Worm (Caenorhabditis elegans): ENCODE measurements around the gene ugt-62.

ugt-62 gene

DNA sequence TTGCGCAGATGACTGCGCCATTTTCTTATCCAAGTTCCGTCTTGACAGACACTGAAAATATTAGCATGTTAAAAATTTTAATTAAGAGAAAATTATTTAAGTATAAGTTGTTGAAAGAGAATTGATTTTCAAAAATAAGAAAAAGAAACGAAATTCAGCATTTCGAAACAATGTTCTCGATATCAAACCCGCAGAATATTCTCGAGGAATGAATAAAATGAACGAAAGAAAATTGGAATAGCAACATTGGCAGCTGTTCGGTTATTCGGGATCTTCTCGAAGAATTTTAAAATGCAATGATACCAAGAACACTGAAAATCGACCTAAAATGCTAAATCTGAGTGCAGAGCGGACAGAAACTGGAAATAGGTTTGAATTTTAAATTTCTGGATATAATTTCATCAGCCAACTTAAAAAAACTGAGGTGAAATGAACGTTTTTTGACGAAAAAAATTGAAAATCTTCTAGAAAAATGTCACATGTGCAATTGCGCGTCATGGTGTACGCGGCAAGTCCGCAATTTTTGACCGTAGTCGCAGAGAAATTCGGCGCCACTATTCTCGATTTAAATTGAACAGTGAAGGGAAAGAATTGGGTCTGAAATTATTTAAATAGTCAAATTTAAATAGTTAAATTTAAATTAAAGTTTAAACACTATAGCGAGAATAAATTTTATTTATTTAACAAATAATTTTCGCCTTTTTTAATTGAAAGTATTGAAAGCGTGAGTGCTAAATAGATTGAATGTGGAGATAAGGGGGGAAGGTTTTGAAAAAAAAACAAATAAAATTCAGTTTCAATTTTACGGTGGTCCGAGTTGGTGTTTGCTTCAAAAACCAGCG, 32.1 kb downstream of the ugt-62 start, which contains the start of the genes cct-5 and F25F2.1 (continued):
- TF ChIP-seq nhr-20 (tag; optimal IDR thresholded peaks at IDR 0.05) = peak; percentile 56
- no peak for TF ChIP-seq ama-1 (optimal IDR thresholded peaks at IDR 0.05)
- no peak for TF ChIP-seq egl-27 (tag; optimal IDR thresholded peaks at IDR 0.05)
- no peak for TF ChIP-seq nhr-12 (tag; optimal IDR thresholded peaks at IDR 0.05)
- no peak for TF ChIP-seq jun-1 (tag; optimal IDR thresholded peaks at IDR 0.05)
- TF ChIP-seq nhr-84 (tag; optimal IDR thresholded peaks at IDR 0.05) = no peak
- TF ChIP-seq nhr-47 (tag; optimal IDR thresholded peaks at IDR 0.05) = peak; percentile 61
- peak; percentile 65 for TF ChIP-seq skn-1 (tag; optimal IDR thresholded peaks at IDR 0.05)
- TF ChIP-seq ceh-88 (GFP tag; IDR thresholded peaks at IDR 0.05) = no peak
- TF ChIP-seq mab-9 (GFP tag; IDR thresholded peaks at IDR 0.05) = no peak
- no peak for TF ChIP-seq fkh-4 (tag; optimal IDR thresholded peaks at IDR 0.05; ENCODE audit: borderline replicate concordance)
- no peak for TF ChIP-seq ces-1 (GFP tag; optimal IDR thresholded peaks at IDR 0.05)
- TF ChIP-seq tbx-2 (tag; optimal IDR thresholded peaks at IDR 0.05) = peak; percentile 39
- peak; percentile 82 for TF ChIP-seq nhr-85 (tag)
- TF ChIP-seq grh-1 (GFP tag; IDR thresholded peaks at IDR 0.05) = no peak
- no peak for TF ChIP-seq C34B4.2 (tag; optimal IDR thresholded peaks at IDR 0.05)
- TF ChIP-seq C04F5.9 (tag; optimal IDR thresholded peaks at IDR 0.05) = peak; percentile 1
- TF ChIP-seq zag-1 (tag; optimal IDR thresholded peaks at IDR 0.05) = no peak
- TF ChIP-seq lin-14 (GFP tag; optimal IDR thresholded peaks at IDR 0.05) = peak; percentile 64
- TF ChIP-seq ceh-63 (GFP tag; optimal IDR thresholded peaks at IDR 0.05) = no peak
- TF ChIP-seq dpl-1 (GFP tag; optimal IDR thresholded peaks at IDR 0.05) = peak; percentile 82 to 89 (median 84)
- TF ChIP-seq hlh-17 (GFP tag; optimal IDR thresholded peaks at IDR 0.05; ENCODE audit: borderline replicate concordance) = no peak
- TF ChIP-seq unc-30 (tag; optimal IDR thresholded peaks at IDR 0.05) = no peak
- no peak for TF ChIP-seq sup-37 (GFP tag; optimal IDR thresholded peaks at IDR 0.05)
- no peak for TF ChIP-seq ceh-8 (GFP tag; optimal IDR thresholded peaks at IDR 0.05)
- no peak for TF ChIP-seq nhr-11 (tag; optimal IDR thresholded peaks at IDR 0.05)
- no peak for TF ChIP-seq unc-98 (GFP tag; IDR thresholded peaks at IDR 0.05)
- peak in 1 of 2 experiments; percentile 55 for TF ChIP-seq mdl-1 (tag; optimal IDR thresholded peaks at IDR 0.05)
- TF ChIP-seq fos-1 (tag; optimal IDR thresholded peaks at IDR 0.05) = peak; percentile 9
- no peak for TF ChIP-seq ztf-11 (tag; optimal IDR thresholded peaks at IDR 0.05)
- peak; percentile 58 to 80 for TF ChIP-seq efl-1 (optimal IDR thresholded peaks at IDR 0.05)
- peak; percentile 89 to 98 for TF ChIP-seq efl-1 (GFP tag; optimal IDR thresholded peaks at IDR 0.05 in 1 of 2)
- TF ChIP-seq vab-15 (tag; optimal IDR thresholded peaks at IDR 0.05) = no peak
- TF ChIP-seq Y116A8C.19 (tag; optimal IDR thresholded peaks at IDR 0.05; ENCODE audit: borderline replicate concordance) = no peak
- peak; percentile 80 for TF ChIP-seq snu-23 (GFP tag; optimal IDR thresholded peaks at IDR 0.05)
- peak; percentile 89 to 93 for TF ChIP-seq lin-35 (GFP tag; optimal IDR thresholded peaks at IDR 0.05)
- TF ChIP-seq pqm-1 (tag; optimal IDR thresholded peaks at IDR 0.05) = no peak
- no peak for TF ChIP-seq sptf-1 (tag; optimal IDR thresholded peaks at IDR 0.05)
- peak; percentile 83 for TF ChIP-seq unc-130 (tag; optimal IDR thresholded peaks at IDR 0.05)
- no peak for TF ChIP-seq aha-1 (tag; optimal IDR thresholded peaks at IDR 0.05)
- TF ChIP-seq elt-3 (tag; optimal IDR thresholded peaks at IDR 0.05) = peak in 1 of 6 experiments; percentile 23
- TF ChIP-seq aly-2 (tag; optimal IDR thresholded peaks at IDR 0.05) = no peak
- no peak for TF ChIP-seq hpl-2 (GFP tag; optimal IDR thresholded peaks at IDR 0.05)
- peak; percentile 5 for TF ChIP-seq egl-13 (tag; optimal IDR thresholded peaks at IDR 0.05)
- no peak for TF ChIP-seq lin-39 (tag; optimal IDR thresholded peaks at IDR 0.05)

Data from whole organism, L1 larva.